Worm (Caenorhabditis elegans) whole organism, young adult: ENCODE data around the gene Y69H2.15.

Experiments used
- B0035.1 ChIP-seq: sonication (generic microtip); optimal IDR thresholded peaks from 2 replicates; lab custom pipeline; 2016; ENCODE audit warnings: missing genetic modification characterization, mild to moderate bottlenecking, missing compliant biosample characterization, missing genotype, missing genetic modification reagents
- F37B4.10 ChIP-seq: fragments of 200-800 bp; sonication (Bioruptor generic); IDR thresholded peaks from 2 replicates; pipeline ENCODE4 v1.3.6; 2022; ENCODE audit warnings: missing genetic modification characterization, missing compliant biosample characterization
- F39B2.1 ChIP-seq: fragments of 200-800 bp; sonication (Bioruptor generic); IDR thresholded peaks from 2 replicates; pipeline ENCODE4 v1.3.6; 2022; ENCODE audit warnings: missing genetic modification reagents, missing genetic modification characterization, missing compliant biosample characterization
- F55B11.4 ChIP-seq: sonication (generic microtip); optimal IDR thresholded peaks from 2 replicates; lab custom pipeline; 2016; ENCODE audit warnings: missing compliant biosample characterization, missing genetic modification characterization, borderline replicate concordance; ENCODE audit not compliant: insufficient read depth
- ccch-3 ChIP-seq: fragments of 200-800 bp; sonication (Bioruptor generic); optimal IDR thresholded peaks from 2 replicates; lab custom pipeline; 2018; ENCODE audit warnings: mild to moderate bottlenecking, missing genetic modification characterization, missing compliant biosample characterization
- ceh-40 ChIP-seq: fragments of 200-800 bp; sonication (Bioruptor generic); IDR thresholded peaks from 2 replicates; pipeline ENCODE4 v1.3.6; 2022; ENCODE audit warnings: missing genetic modification characterization, missing compliant biosample characterization
- ceh-91 ChIP-seq: fragments of 200-800 bp; sonication (Bioruptor generic); IDR thresholded peaks from 2 replicates; pipeline ENCODE4 v1.3.6; 2022; ENCODE audit warnings: missing genetic modification reagents, missing genetic modification characterization, missing compliant biosample characterization
- fkh-3 ChIP-seq: sonication (generic microtip); optimal IDR thresholded peaks from 2 replicates; lab custom pipeline; 2016; ENCODE audit warnings: mild to moderate bottlenecking, missing genetic modification characterization, missing compliant biosample characterization
- hlh-26 ChIP-seq: fragments of 200-800 bp; sonication (Bioruptor generic); conservative IDR thresholded peaks from 2 replicates; pipeline ENCODE4 v1.3.6; 2022; ENCODE audit warnings: missing genetic modification reagents, missing genetic modification characterization, missing compliant biosample characterization
- lin-26 ChIP-seq: fragments of 200-800 bp; sonication (Bioruptor generic); IDR thresholded peaks from 2 replicates; pipeline ENCODE4 v1.3.6; 2022; ENCODE audit warnings: missing genetic modification reagents, missing genetic modification characterization, missing compliant biosample characterization
- pha-4 ChIP-seq: fragments of 150-350 bp; sonication (generic microtip); optimal IDR thresholded peaks from 2 replicates; lab custom pipeline; 2014; ENCODE audit warnings: missing biosample characterization, missing genetic modification reagents, missing genetic modification characterization
- snpc-4 ChIP-seq, 5 experiments: fragments of 150-350 bp in 1 of 5; sonication (generic microtip) in 4 of 5; optimal IDR thresholded peaks; 2 replicates each; lab custom pipeline; 2014 to 2018; ENCODE audit warnings: missing genetic modification characterization in 5 of 5, missing biosample characterization in 3 of 5, antibody characterized with exemption in 2 of 5, mild to moderate bottlenecking in 2 of 5, missing compliant biosample characterization in 2 of 5, missing genotype in 2 of 5, moderate library complexity in 2 of 5, missing genetic modification reagents in 1 of 5
- unc-62 ChIP-seq: fragments of 150-350 bp; optimal IDR thresholded peaks from 2 replicates; lab custom pipeline; 2014; ENCODE audit warnings: missing biosample characterization, missing genetic modification reagents, missing genetic modification characterization
- ztf-25 ChIP-seq: fragments of 200-800 bp; sonication (Bioruptor generic); IDR thresholded peaks from 2 replicates; pipeline ENCODE4 v1.3.6; 2022; ENCODE audit warnings: missing genetic modification reagents, missing genetic modification characterization, missing compliant biosample characterization

DNA sequence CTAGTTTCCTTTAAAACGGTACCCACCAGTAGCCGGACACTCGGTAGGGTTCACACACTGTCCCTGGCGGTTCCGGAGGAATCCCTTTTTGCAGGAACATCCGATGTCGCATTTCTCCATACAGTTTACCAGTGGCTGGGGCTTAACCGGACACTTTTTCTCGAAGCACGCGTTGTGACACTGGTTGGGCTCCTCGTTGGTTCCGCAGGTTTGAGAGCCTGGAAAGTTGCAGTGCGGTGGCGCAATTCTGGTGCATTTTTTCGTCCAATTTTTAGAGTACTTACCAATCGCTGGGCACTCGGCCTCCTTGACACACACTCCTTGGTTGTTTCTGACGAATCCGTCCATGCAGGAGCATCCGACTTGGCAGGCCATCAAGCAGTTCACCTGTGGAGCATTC lies 35.7 kb upstream of the Y69H2.15 start:
- no peak for TF ChIP-seq ccch-3
- TF ChIP-seq snpc-4 (GFP tag; optimal IDR thresholded peaks at IDR 0.05; lab: Kevin White, UChicago): no peak
- TF ChIP-seq snpc-4 (tag; optimal IDR thresholded peaks at IDR 0.05; lab: Kevin White, UChicago): no peak
- TF ChIP-seq F55B11.4: no peak
- TF ChIP-seq ceh-91 (GFP tag; lab: Robert Waterston, UW): no peak
- no peak for TF ChIP-seq F39B2.1 (GFP tag; lab: Robert Waterston, UW)
- no peak for TF ChIP-seq B0035.1
- TF ChIP-seq ceh-40: no peak
- TF ChIP-seq lin-26 (GFP tag; lab: Robert Waterston, UW): no peak
- TF ChIP-seq F37B4.10 (GFP tag; lab: Robert Waterston, UW): no peak
- no peak for TF ChIP-seq pha-4
- TF ChIP-seq ztf-25 (GFP tag; lab: Robert Waterston, UW): no peak
- TF ChIP-seq hlh-26 (GFP tag; lab: Robert Waterston, UW): no peak
- TF ChIP-seq fkh-3 (tag; lab: Kevin White, UChicago): no peak
- TF ChIP-seq unc-62 (GFP tag; lab: Kevin White, UChicago): no peak
